Fruit fly (Drosophila melanogaster): ENCODE measurements around the gene Eaat1.

- TF ChIP-seq CG12391 (tag; optimal IDR thresholded peaks at IDR 0.05): no peak
- TF ChIP-seq Awh (GFP tag; IDR thresholded peaks at IDR 0.05): no peak
- TF ChIP-seq Taf1 (GFP tag; IDR thresholded peaks at IDR 0.05): no peak
- no peak for TF ChIP-seq Deaf1 (tag; optimal IDR thresholded peaks at IDR 0.05)
- no peak for TF ChIP-seq CG9437 (GFP tag; optimal IDR thresholded peaks at IDR 0.05)
- TF ChIP-seq CG30403 (GFP tag; optimal IDR thresholded peaks at IDR 0.05): no peak
- TF ChIP-seq mam (GFP tag; optimal IDR thresholded peaks at IDR 0.05): no peak
- no peak for TF ChIP-seq CG6689 (GFP tag; IDR thresholded peaks at IDR 0.05)
Observed at dm6 chr2L:9330628-9331027, 2.7 kb upstream of the Eaat1 start, which contains the start of gene Cks30A.

All from whole organism, embryonic.